Worm (Caenorhabditis elegans) whole organism, L4 larva: ENCODE results near the gene aagr-2.

Source experiments
- T20F7.1 ChIP-seq: fragments of 200-800 bp; sonication (Bioruptor generic); optimal IDR thresholded peaks from 2 replicates; lab custom pipeline; 2018; ENCODE audit warnings: mild to moderate bottlenecking, missing genetic modification characterization, missing compliant biosample characterization
- ZK546.5 ChIP-seq, 2 experiments: sonication (generic microtip); optimal IDR thresholded peaks; 2 replicates each; lab custom pipeline; 2017; ENCODE audit warnings: missing biosample characterization in 2 of 2, missing genetic modification characterization in 2 of 2
- nhr-102 ChIP-seq: sonication (generic microtip); optimal IDR thresholded peaks from 2 replicates; lab custom pipeline; 2016; ENCODE audit warnings: mild to moderate bottlenecking, missing genetic modification characterization, moderate library complexity, missing compliant biosample characterization
- snpc-1.2 ChIP-seq: fragments of 200-800 bp; sonication (Bioruptor generic); IDR thresholded peaks from 2 replicates; pipeline ENCODE4 v1.3.6; 2022; ENCODE audit warnings: missing genetic modification reagents, missing genetic modification characterization, missing compliant biosample characterization
- snpc-4 ChIP-seq: fragments of 150-350 bp; optimal IDR thresholded peaks from 2 replicates; lab custom pipeline; 2014; ENCODE audit warnings: missing biosample characterization, missing genetic modification characterization
- tra-1 ChIP-seq: fragments of 200-800 bp; sonication (Bioruptor generic); IDR thresholded peaks from 2 replicates; pipeline ENCODE4 v1.3.6; 2022; ENCODE audit warnings: missing genetic modification reagents, missing genetic modification characterization, missing compliant biosample characterization

DNA sequence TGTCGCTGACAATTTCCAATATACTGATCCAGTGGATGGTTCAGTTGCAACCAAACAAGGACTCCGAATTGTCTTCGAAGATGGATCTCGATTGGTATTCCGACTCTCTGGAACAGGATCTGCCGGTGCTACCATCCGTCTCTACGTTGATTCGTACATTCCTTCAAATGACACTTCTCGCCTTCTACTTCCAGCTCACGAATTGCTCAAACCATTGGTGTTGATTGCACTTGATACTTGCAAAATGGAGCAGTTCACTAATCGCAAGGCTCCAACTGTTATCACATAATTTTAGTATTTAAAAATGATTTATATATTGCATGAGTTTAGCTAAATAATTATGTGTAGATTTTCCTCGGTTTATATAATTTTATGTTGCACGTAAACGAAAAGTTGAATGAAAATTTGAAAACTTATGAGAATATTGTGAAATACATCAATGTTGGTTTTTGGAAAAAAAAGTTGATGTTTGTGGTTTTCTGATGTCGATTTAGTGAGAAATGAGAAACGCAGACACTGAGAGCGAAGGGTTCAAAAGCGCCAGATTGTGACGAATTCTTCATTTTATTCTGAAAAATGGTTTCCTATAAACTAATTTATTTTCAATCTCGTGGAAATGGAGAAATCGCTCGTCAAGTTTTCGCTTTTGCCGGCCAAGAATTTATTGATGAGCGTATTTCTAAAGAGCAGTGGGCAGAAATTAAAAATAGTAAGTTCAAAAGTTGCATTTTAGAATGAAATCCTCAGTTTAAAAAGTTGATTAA, 33.9 kb downstream of the aagr-2 start, which contains the start of gene gst-9:
- TF ChIP-seq tra-1 (GFP tag; lab: Robert Waterston, UW) (no peak), snpc-4 (tag; lab: Kevin White, UChicago) (no peak), T20F7.1 (peak; percentile 13), nhr-102 (peak; percentile 51), ZK546.5 (tag; optimal IDR thresholded peaks at IDR 0.05; lab: Kevin White, UChicago) (no peak), snpc-1.2 (GFP tag; lab: Robert Waterston, UW) (no peak)
